Fruit fly (Drosophila melanogaster) whole organism, prepupa: ENCODE measurements around the gene CG12640.

Source experiments
- Blimp-1 ChIP-seq: fragments of 200-800 bp; sonication (Bioruptor generic); optimal IDR thresholded peaks from 3 replicates; lab custom pipeline; 2017; ENCODE audit warnings: missing biosample characterization, missing genetic modification characterization, mild to moderate bottlenecking, moderate library complexity, missing genetic modification reagents
- Eip78C ChIP-seq: fragments of 200-800 bp; sonication (Bioruptor generic); peaks from one replicate; lab custom pipeline; 2016; ENCODE audit warnings: missing biosample characterization, missing genetic modification characterization
- Met ChIP-seq: fragments of 200-800 bp; sonication (Bioruptor generic); optimal IDR thresholded peaks from 3 replicates; lab custom pipeline; 2016; ENCODE audit warnings: missing biosample characterization, missing genetic modification characterization
- OdsH ChIP-seq: fragments of 200-800 bp; sonication (Bioruptor generic); optimal IDR thresholded peaks from 3 replicates; lab custom pipeline; 2016; ENCODE audit warnings: missing biosample characterization, missing genetic modification characterization
- fkh ChIP-seq: fragments of 200-800 bp; sonication (Bioruptor generic); optimal IDR thresholded peaks from 3 replicates; lab custom pipeline; 2017; ENCODE audit warnings: missing biosample characterization, mild to moderate bottlenecking, missing genetic modification characterization, moderate library complexity

- no peak for TF ChIP-seq Met (GFP tag; lab: Kevin White, UChicago)
- TF ChIP-seq Eip78C (GFP tag; lab: Kevin White, UChicago) = peak; percentile 15
- no peak for TF ChIP-seq Blimp-1 (GFP tag; lab: Kevin White, UChicago)
- TF ChIP-seq OdsH = no peak
- peak; percentile 75 for TF ChIP-seq fkh (GFP tag; lab: Kevin White, UChicago)
Measured at dm6 chrX:10384947-10385346, 47.7 kb downstream of the CG12640 start.
